Fruit fly (Drosophila melanogaster) whole organism, prepupa: ENCODE measurements around the gene Eig71Ed.

Experiments used
- fd85E ChIP-seq: fragments of 200-800 bp; sonication (Bioruptor generic); optimal IDR thresholded peaks from 3 replicates; lab custom pipeline; 2016; ENCODE audit warnings: missing biosample characterization, missing genetic modification characterization
- lz ChIP-seq: fragments of 200-800 bp; sonication (Bioruptor generic); optimal IDR thresholded peaks from 3 replicates; lab custom pipeline; 2016; ENCODE audit warnings: missing biosample characterization, missing genetic modification characterization

DNA sequence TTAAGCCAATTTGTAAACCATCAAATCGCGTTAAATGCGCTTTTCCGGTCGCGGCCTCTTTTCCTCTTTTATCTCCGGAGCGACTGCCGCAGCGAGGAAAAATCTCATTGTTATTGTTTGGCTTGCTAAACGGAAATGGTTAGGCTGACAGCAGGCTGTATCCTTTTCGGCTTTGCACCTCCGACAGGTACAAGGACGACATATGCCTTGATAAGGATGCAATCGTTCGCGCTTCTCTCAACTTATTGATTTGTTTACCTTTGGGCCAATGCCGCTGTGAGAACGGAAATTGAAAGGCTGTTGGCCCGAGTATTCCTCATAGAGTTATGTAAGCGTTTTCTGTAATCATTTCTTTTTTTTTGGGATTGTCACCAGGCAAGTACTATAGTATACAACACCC, 13.8 kb upstream of the Eig71Ed start:
- TF ChIP-seq lz (GFP tag; lab: Kevin White, UChicago) (no peak), fd85E (no peak)
